Fruit fly (Drosophila melanogaster) whole organism, embryonic: ENCODE results near the gene CG18766.

ENCODE experiments used
- Atf6 ChIP-seq: fragments of 200-800 bp; sonication (Bioruptor generic); IDR thresholded peaks from 2 replicates; pipeline ENCODE4 v1.3.6; 2022; ENCODE audit warnings: missing biosample characterization, missing genetic modification characterization
- Awh ChIP-seq: fragments of 200-800 bp; sonication (Bioruptor generic); IDR thresholded peaks from 2 replicates; pipeline ENCODE4, ENCODE4 v1.3.6; 2022; ENCODE audit warnings: missing biosample characterization, missing genetic modification characterization
- CG10321 ChIP-seq: fragments of 200-800 bp; sonication (Bioruptor generic); IDR thresholded peaks from 2 replicates; pipeline ENCODE4 v1.3.6; 2022; ENCODE audit warnings: missing biosample characterization, missing genetic modification characterization
- CG10462 ChIP-seq: fragments of 200-800 bp; sonication (Bioruptor generic); optimal IDR thresholded peaks from 2 replicates; lab custom pipeline; 2016; ENCODE audit warnings: missing biosample characterization, missing genetic modification characterization
- CG11504 ChIP-seq: fragments of 200-800 bp; sonication (Bioruptor generic); optimal IDR thresholded peaks from 3 replicates; lab custom pipeline; 2019; ENCODE audit warnings: missing biosample characterization, mild to moderate bottlenecking, missing genetic modification characterization, moderate library complexity
- CG12155 ChIP-seq: fragments of 200-800 bp; sonication (Bioruptor generic); optimal IDR thresholded peaks from 3 replicates; lab custom pipeline; 2016; ENCODE audit warnings: missing biosample characterization, missing genetic modification characterization
- CG12219 ChIP-seq: fragments of 200-800 bp; sonication (Bioruptor generic); optimal IDR thresholded peaks from 3 replicates; lab custom pipeline; 2018; ENCODE audit warnings: missing biosample characterization, mild to moderate bottlenecking, missing genetic modification characterization
- CG14965 ChIP-seq: fragments of 200-800 bp; sonication (Bioruptor generic); optimal IDR thresholded peaks from 2 replicates; lab custom pipeline; 2016; ENCODE audit warnings: missing biosample characterization, missing genetic modification characterization, borderline replicate concordance
- CG18011 ChIP-seq: fragments of 200-800 bp; sonication (Bioruptor generic); optimal IDR thresholded peaks from 2 replicates; lab custom pipeline; 2017; ENCODE audit warnings: missing biosample characterization, missing genetic modification characterization, mild to moderate bottlenecking, moderate library complexity, missing genotype
- CG31224 ChIP-seq: fragments of 200-800 bp; sonication (Bioruptor generic); IDR thresholded peaks from 2 replicates; pipeline ENCODE4 v1.3.6; 2022; ENCODE audit warnings: missing biosample characterization, missing genetic modification characterization
- CG33557 ChIP-seq: fragments of 200-800 bp; sonication (Bioruptor generic); optimal IDR thresholded peaks from 2 replicates; lab custom pipeline; 2019; ENCODE audit warnings: missing biosample characterization, mild to moderate bottlenecking, missing genetic modification characterization, moderate library complexity
- CG3726 ChIP-seq: fragments of 200-800 bp; sonication (Bioruptor generic); IDR thresholded peaks from 3 replicates; pipeline ENCODE4, ENCODE4 v1.3.6; 2022; ENCODE audit warnings: missing biosample characterization, missing genetic modification characterization
- CG6254 ChIP-seq: fragments of 200-800 bp; sonication (Bioruptor generic); optimal IDR thresholded peaks from 3 replicates; lab custom pipeline; 2017; ENCODE audit warnings: mild to moderate bottlenecking, missing biosample characterization, missing genetic modification reagents, missing genetic modification characterization
- CG6854 ChIP-seq: fragments of 200-800 bp; sonication (Bioruptor generic); optimal IDR thresholded peaks from 3 replicates; lab custom pipeline; 2017; ENCODE audit warnings: missing biosample characterization, mild to moderate bottlenecking, missing genetic modification characterization
- CG8478 ChIP-seq: fragments of >200 bp; optimal IDR thresholded peaks from 2 replicates; lab custom pipeline; 2018
- CG9609 ChIP-seq: fragments of 200-800 bp; sonication (Bioruptor generic); optimal IDR thresholded peaks from 3 replicates; lab custom pipeline; 2016; ENCODE audit warnings: missing biosample characterization, missing genetic modification characterization
- CG9727 ChIP-seq: fragments of 200-800 bp; sonication (Bioruptor generic); optimal IDR thresholded peaks from 3 replicates; lab custom pipeline; 2017; ENCODE audit warnings: missing biosample characterization, mild to moderate bottlenecking, missing genetic modification characterization
- E2f1 ChIP-seq: fragments of 200-800 bp; sonication (Bioruptor generic); IDR thresholded peaks from 2 replicates; pipeline ENCODE4 v1.3.6; 2022; ENCODE audit warnings: missing biosample characterization, missing genetic modification characterization
- Ets97D ChIP-seq: fragments of 200-800 bp; sonication (Bioruptor generic); optimal IDR thresholded peaks from 3 replicates; lab custom pipeline; 2016; ENCODE audit warnings: missing biosample characterization, missing genetic modification characterization
- H2.0 ChIP-seq: fragments of 200-800 bp; sonication (Bioruptor generic); IDR thresholded peaks from 2 replicates; pipeline ENCODE4 v1.3.6; 2022; ENCODE audit warnings: missing biosample characterization, missing genetic modification characterization
- HLH54F ChIP-seq: fragments of 200-800 bp; sonication (Bioruptor generic); optimal IDR thresholded peaks from 3 replicates; lab custom pipeline; 2016; ENCODE audit warnings: missing biosample characterization, missing genetic modification characterization
- HmgZ ChIP-seq: fragments of 200-800 bp; sonication (Bioruptor generic); optimal IDR thresholded peaks from 2 replicates; lab custom pipeline; 2018; ENCODE audit warnings: missing biosample characterization, mild to moderate bottlenecking, missing genetic modification characterization
- Hmr ChIP-seq: fragments of 200-800 bp; sonication (Bioruptor generic); optimal IDR thresholded peaks from 3 replicates; lab custom pipeline; 2017; ENCODE audit warnings: mild to moderate bottlenecking, missing biosample characterization, missing genetic modification reagents, missing genetic modification characterization
- NC2β ChIP-seq: fragments of 200-800 bp; sonication (Bioruptor generic); optimal IDR thresholded peaks from 2 replicates; lab custom pipeline; 2016; ENCODE audit warnings: missing biosample characterization, missing genetic modification characterization
- NK7.1 ChIP-seq: fragments of 200-800 bp; sonication (Bioruptor generic); optimal IDR thresholded peaks from 3 replicates; lab custom pipeline; 2016; ENCODE audit warnings: missing biosample characterization, missing genetic modification characterization
- Rfx ChIP-seq: fragments of 200-800 bp; sonication (Bioruptor generic); IDR thresholded peaks from 2 replicates; pipeline ENCODE4 v1.3.6; 2022; ENCODE audit warnings: missing biosample characterization, missing genetic modification characterization
- Rx ChIP-seq: fragments of 200-800 bp; sonication (Bioruptor generic); IDR thresholded peaks from 2 replicates; pipeline ENCODE4 v1.3.6; 2022; ENCODE audit warnings: missing biosample characterization, missing genetic modification characterization
- Six4 ChIP-seq: fragments of 200-800 bp; sonication (Bioruptor generic); optimal IDR thresholded peaks from 2 replicates; lab custom pipeline; 2016; ENCODE audit warnings: missing biosample characterization, missing genetic modification characterization
- Ssrp ChIP-seq: fragments of 200-800 bp; sonication (Bioruptor generic); optimal IDR thresholded peaks from 2 replicates; lab custom pipeline; 2018; ENCODE audit warnings: missing biosample characterization, mild to moderate bottlenecking, missing genetic modification characterization, moderate library complexity
- Xrp1 ChIP-seq: fragments of 200-800 bp; sonication (Bioruptor generic); IDR thresholded peaks from 2 replicates; pipeline ENCODE4 v1.3.6; 2022; ENCODE audit warnings: missing biosample characterization, missing genetic modification characterization
- abd-A ChIP-seq: fragments of 200-800 bp; sonication (Bioruptor generic); optimal IDR thresholded peaks from 3 replicates; lab custom pipeline; 2019; ENCODE audit warnings: missing biosample characterization, mild to moderate bottlenecking, missing genetic modification characterization, moderate library complexity
- aop ChIP-seq: fragments of 200-800 bp; sonication (Bioruptor generic); IDR thresholded peaks from 2 replicates; pipeline ENCODE4 v1.3.6; 2022; ENCODE audit warnings: missing biosample characterization, missing genetic modification characterization
- ase ChIP-seq: fragments of 200-800 bp; sonication (Bioruptor generic); IDR thresholded peaks from 3 replicates; pipeline ENCODE4 v1.3.6; 2022; ENCODE audit warnings: missing biosample characterization, missing genetic modification characterization
- az2 ChIP-seq: fragments of 200-800 bp; sonication (Bioruptor generic); optimal IDR thresholded peaks from 3 replicates; lab custom pipeline; 2016; ENCODE audit warnings: missing biosample characterization, missing genetic modification characterization
- bsh ChIP-seq, 2 experiments: fragments of 200-800 bp; sonication (Bioruptor generic); optimal IDR thresholded peaks; 2 replicates each; lab custom pipeline; 2017 to 2018; ENCODE audit warnings: mild to moderate bottlenecking in 2 of 2, missing biosample characterization in 2 of 2, missing genetic modification characterization in 2 of 2, moderate library complexity in 1 of 2
- croc ChIP-seq: fragments of 200-800 bp; sonication (Bioruptor generic); conservative IDR thresholded peaks from 3 replicates; pipeline ENCODE4 v1.3.6; 2022; ENCODE audit warnings: missing biosample characterization, missing genetic modification characterization
- dan ChIP-seq: fragments of 200-800 bp; sonication (Bioruptor generic); IDR thresholded peaks from 2 replicates; pipeline ENCODE4 v1.3.6; 2022; ENCODE audit warnings: missing biosample characterization, missing genetic modification characterization
- fd96Cb ChIP-seq: fragments of 200-800 bp; sonication (Bioruptor generic); optimal IDR thresholded peaks from 2 replicates; lab custom pipeline; 2018; ENCODE audit warnings: missing biosample characterization, mild to moderate bottlenecking, missing genetic modification characterization, moderate library complexity
- grn ChIP-seq: fragments of 200-800 bp; sonication (Bioruptor generic); optimal IDR thresholded peaks from 3 replicates; lab custom pipeline; 2017; ENCODE audit warnings: missing biosample characterization, missing genetic modification characterization
- gt ChIP-seq: fragments of 200-800 bp; sonication (Bioruptor generic); IDR thresholded peaks from 2 replicates; pipeline ENCODE4 v1.3.6; 2022; ENCODE audit warnings: missing biosample characterization, missing genetic modification characterization
- mld ChIP-seq: fragments of 200-800 bp; sonication (Bioruptor generic); IDR thresholded peaks from 3 replicates; pipeline ENCODE4 v1.3.6; 2022; ENCODE audit warnings: missing biosample characterization, missing genetic modification characterization; ENCODE audit not compliant: partially characterized antibody
- onecut ChIP-seq: fragments of 200-800 bp; sonication (Bioruptor generic); IDR thresholded peaks from 2 replicates; pipeline ENCODE4 v1.3.6; 2022; ENCODE audit warnings: missing biosample characterization, missing genetic modification characterization
- p53 ChIP-seq: fragments of 200-800 bp; sonication (Bioruptor generic); optimal IDR thresholded peaks from 2 replicates; lab custom pipeline; 2016; ENCODE audit warnings: missing biosample characterization, missing genetic modification characterization
- phol ChIP-seq: fragments of 200-800 bp; sonication (Bioruptor generic); optimal IDR thresholded peaks from 3 replicates; lab custom pipeline; 2018; ENCODE audit warnings: missing biosample characterization, mild to moderate bottlenecking, missing genetic modification characterization, moderate library complexity
- psq ChIP-seq: fragments of 200-800 bp; sonication (Bioruptor generic); optimal IDR thresholded peaks from 2 replicates; lab custom pipeline; 2017; ENCODE audit warnings: missing biosample characterization, missing genetic modification characterization
- sd ChIP-seq: fragments of 200-800 bp; sonication (Bioruptor generic); optimal IDR thresholded peaks from 3 replicates; lab custom pipeline; 2018; ENCODE audit warnings: missing biosample characterization, mild to moderate bottlenecking, missing genetic modification characterization, moderate library complexity
- sens-2 ChIP-seq: fragments of 200-800 bp; sonication (Bioruptor generic); IDR thresholded peaks from 2 replicates; pipeline ENCODE4 v1.3.6; 2022; ENCODE audit warnings: missing biosample characterization, missing genetic modification characterization
- twi ChIP-seq: fragments of 200-800 bp; optimal IDR thresholded peaks from 2 replicates; lab custom pipeline; 2019; ENCODE audit warnings: missing biosample characterization, mild to moderate bottlenecking, missing genetic modification characterization, moderate library complexity
- vvl ChIP-seq: fragments of 200-800 bp; sonication (Bioruptor generic); IDR thresholded peaks from 2 replicates; pipeline ENCODE4 v1.3.6; 2022; ENCODE audit warnings: missing biosample characterization, missing genetic modification characterization
- wdn ChIP-seq: fragments of 200-800 bp; sonication (Bioruptor generic); IDR thresholded peaks from 2 replicates; pipeline ENCODE4 v1.3.6; 2022; ENCODE audit warnings: missing biosample characterization, missing genetic modification characterization

Gene CG18766

dm6 chr3R:27292159-27292880, 47.3 kb upstream of the CG18766 start, which contains the start of gene CG3348 (continued):
- TF ChIP-seq CG12155 (GFP tag; lab: Kevin White, UChicago) (peak; percentile 73), Awh (GFP tag; lab: Robert Waterston, UW) (peak; percentile 38; the same call in 1 of the 2 replicates), vvl (GFP tag; lab: Robert Waterston, UW) (peak; percentile 79), sd (peak; percentile 50), aop (GFP tag; lab: Robert Waterston, UW) (no peak), CG6254 (GFP tag; lab: Kevin White, UChicago) (no peak), fd96Cb (tag; lab: Kevin White, UChicago) (peak; percentile 41), CG18011 (peak; percentile 20), Rfx (GFP tag; lab: Robert Waterston, UW) (peak; percentile 87), Ets97D (GFP tag; lab: Kevin White, UChicago) (peak; percentile 6), E2f1 (GFP tag; lab: Robert Waterston, UW) (peak; percentile 53; the same call in 1 of the 2 replicates), abd-A (tag; lab: Kevin White, UChicago) (no peak), H2.0 (GFP tag; lab: Robert Waterston, UW) (peak; percentile 67), ase (no peak), CG14965 (peak; percentile 16), Ssrp (tag; lab: Kevin White, UChicago) (peak; percentile 47), bsh (GFP tag; optimal IDR thresholded peaks at IDR 0.05; lab: Kevin White, UChicago) (peak in 1 of 2 experiments; percentile 69), HLH54F (GFP tag; lab: Kevin White, UChicago) (peak; percentile 64), onecut (GFP tag; lab: Robert Waterston, UW) (peak; percentile 52; the same call in 1 of the 2 replicates), CG8478 (lab: Kevin White, UChicago) (no peak), wdn (GFP tag; lab: Robert Waterston, UW) (peak; percentile 71), twi (tag; lab: Kevin White, UChicago) (no peak), sens-2 (GFP tag; lab: Robert Waterston, UW) (peak; percentile 15; the same call in 1 of the 2 replicates), phol (peak; percentile 67), mld (GFP tag; lab: Robert Waterston, UW) (no peak), CG3726 (GFP tag; lab: Robert Waterston, UW) (no peak), NC2β (GFP tag; lab: Kevin White, UChicago) (peak; percentile 2), CG10321 (GFP tag; lab: Robert Waterston, UW) (no peak), NK7.1 (GFP tag; lab: Kevin White, UChicago) (peak; percentile 34), psq (no peak), Xrp1 (GFP tag; lab: Robert Waterston, UW) (peak; percentile 75), CG9609 (peak; percentile 44), az2 (peak; percentile 47), CG11504 (tag; lab: Kevin White, UChicago) (peak; percentile 78), CG6854 (peak; percentile 41), Hmr (GFP tag; lab: Kevin White, UChicago) (peak; percentile 85), CG9727 (GFP tag; lab: Kevin White, UChicago) (peak; percentile 84), Six4 (GFP tag; lab: Kevin White, UChicago) (peak; percentile 39), grn (GFP tag; lab: Kevin White, UChicago) (no peak), CG12219 (GFP tag; lab: Kevin White, UChicago) (peak; percentile 53), HmgZ (peak; percentile 75), CG33557 (GFP tag; lab: Kevin White, UChicago) (no peak), p53 (no peak), croc (GFP tag; lab: Robert Waterston, UW) (peak; percentile 39; the same call in 2 of the 3 replicates), CG31224 (GFP tag; lab: Robert Waterston, UW) (peak; percentile 83), Atf6 (peak; percentile 81), dan (GFP tag; lab: Robert Waterston, UW) (no peak), gt (no peak), CG10462 (GFP tag; lab: Kevin White, UChicago) (no peak), Rx (GFP tag; lab: Robert Waterston, UW) (peak; percentile 24; the same call in 1 of the 2 replicates)
